Worm (Caenorhabditis elegans): ENCODE measurements around the gene srg-50.
A peak's percentile ranks its signal among the peaks of the same experiment; 100 is the strongest.

srg-50 gene

ce11 chrIV:7049672-7050206, 25.2 kb downstream of the srg-50 start, which contains the start of gene nhr-105 (continued):
- TF ChIP-seq F26F4.8 (GFP tag; conservative IDR thresholded peaks at IDR 0.05): no peak
- TF ChIP-seq egl-27 (tag; optimal IDR thresholded peaks at IDR 0.05): peak; percentile 1
- TF ChIP-seq dve-1 (tag; optimal IDR thresholded peaks at IDR 0.05; ENCODE audit: insufficient read depth): peak; percentile 88
- TF ChIP-seq cey-2 (tag; optimal IDR thresholded peaks at IDR 0.05; ENCODE audit: borderline replicate concordance, insufficient read depth): peak; percentile 83
- peak; percentile 84 for TF ChIP-seq hlh-30 (tag; optimal IDR thresholded peaks at IDR 0.05; ENCODE audit: insufficient read depth)
- TF ChIP-seq mes-2 (tag; optimal IDR thresholded peaks at IDR 0.05; ENCODE audit: poor library complexity, severe bottlenecking): peak; percentile 11
- TF ChIP-seq nhr-10 (tag; optimal IDR thresholded peaks at IDR 0.05): peak; percentile 74
- TF ChIP-seq mep-1 (tag; optimal IDR thresholded peaks at IDR 0.05): peak; percentile 73
- peak; percentile 57 for TF ChIP-seq ztf-7 (tag; optimal IDR thresholded peaks at IDR 0.05)
- TF ChIP-seq hlh-11 (tag; optimal IDR thresholded peaks at IDR 0.05): peak; percentile 92
- no peak for TF ChIP-seq lin-15B (tag; optimal IDR thresholded peaks at IDR 0.05)
- TF ChIP-seq tra-1 (GFP tag; IDR thresholded peaks at IDR 0.05): peak; percentile 62
- peak; percentile 77 for TF ChIP-seq dmd-6 (GFP tag; IDR thresholded peaks at IDR 0.05)
- TF ChIP-seq ztf-11 (tag; optimal IDR thresholded peaks at IDR 0.05): no peak
- peak; percentile 36 for TF ChIP-seq T20F7.1 (GFP tag; optimal IDR thresholded peaks at IDR 0.05)

DNA sequence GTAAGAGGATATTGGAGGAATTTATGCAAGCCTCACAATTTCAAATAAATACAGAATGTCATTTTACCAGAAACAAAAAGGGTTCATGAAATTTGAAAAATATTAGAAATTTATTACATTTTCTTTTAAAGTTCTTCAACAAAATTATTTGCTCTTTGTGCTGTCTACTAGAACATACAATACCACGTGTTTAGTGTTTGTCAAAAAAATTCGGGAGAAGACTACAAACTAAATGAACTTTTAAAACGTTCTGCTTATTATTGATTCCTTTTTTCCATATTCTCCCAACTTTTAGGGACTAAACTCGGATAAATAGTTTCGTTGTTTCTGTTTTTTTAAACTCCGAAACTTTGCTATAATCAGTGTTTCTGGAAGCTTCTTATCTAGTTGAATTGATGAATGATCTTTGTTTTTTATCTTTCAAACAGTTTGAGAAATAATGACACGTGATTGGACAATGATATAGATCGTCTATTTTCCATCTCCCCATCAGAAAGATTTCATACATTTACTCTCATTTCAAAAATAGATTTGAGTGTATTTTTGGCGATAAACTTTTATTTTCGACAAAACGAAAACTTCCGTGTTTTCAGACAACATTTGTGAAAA, 26.2 kb downstream of the srg-50 start:
- TF ChIP-seq lir-3 (tag; optimal IDR thresholded peaks at IDR 0.05) (no peak), F37D6.2 (tag; optimal IDR thresholded peaks at IDR 0.05) (no peak), dmd-6 (GFP tag; IDR thresholded peaks at IDR 0.05) (peak; percentile 49), fos-1 (tag; optimal IDR thresholded peaks at IDR 0.05) (no peak), mdt-29 (GFP tag; IDR thresholded peaks at IDR 0.05) (peak; percentile 71; the same call in 1 of the 2 replicates), hlh-30 (tag; optimal IDR thresholded peaks at IDR 0.05; ENCODE audit: insufficient read depth) (peak; percentile 34), dve-1 (tag; optimal IDR thresholded peaks at IDR 0.05; ENCODE audit: insufficient read depth) (peak; percentile 87), unc-62 (GFP tag; optimal IDR thresholded peaks at IDR 0.05 in 1 of 2) (peak in 1 of 2 experiments; percentile 33), unc-62 (tag; optimal IDR thresholded peaks at IDR 0.05) (no peak), hlh-11 (tag; optimal IDR thresholded peaks at IDR 0.05) (peak; percentile 66), nhr-77 (tag; optimal IDR thresholded peaks at IDR 0.05) (peak; percentile 30), daf-16 (GFP tag; optimal IDR thresholded peaks at IDR 0.05) (no peak), daf-16 (tag; optimal IDR thresholded peaks at IDR 0.05) (peak; percentile 71), nhr-76 (tag; optimal IDR thresholded peaks at IDR 0.05) (no peak), nhr-48 (tag; optimal IDR thresholded peaks at IDR 0.05) (peak; percentile 15), zfp-3 (GFP tag; conservative IDR thresholded peaks at IDR 0.05) (0 out of 2 replicates have a peak, but pooled peaks have one; percentile 20), T20F7.1 (GFP tag; optimal IDR thresholded peaks at IDR 0.05) (no peak), spr-3 (GFP tag; optimal IDR thresholded peaks at IDR 0.05) (no peak), nhr-28 (tag; optimal IDR thresholded peaks at IDR 0.05) (peak; percentile 25), aha-1 (tag) (peak; percentile 54)

DNA sequence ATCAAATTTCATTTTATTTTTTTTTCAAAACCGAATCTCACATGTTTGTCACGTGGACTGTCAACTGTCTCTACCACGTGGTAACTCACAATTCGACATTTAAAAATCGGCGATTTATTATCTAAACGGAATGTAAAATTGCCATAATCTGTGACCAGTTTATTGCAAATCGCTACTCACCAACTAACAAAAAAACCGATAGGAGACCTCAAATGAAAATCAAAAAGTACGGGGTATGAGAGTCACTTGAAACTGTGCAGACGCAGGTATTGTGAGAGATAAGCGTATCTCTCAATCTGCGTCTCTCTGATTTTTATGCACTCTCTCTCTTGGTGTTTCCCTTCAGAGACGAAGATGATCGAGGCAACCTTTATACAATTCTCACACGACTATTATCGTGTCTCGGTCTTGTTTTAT, 27.2 kb downstream of the srg-50 start:
- TF ChIP-seq skn-1 (tag; optimal IDR thresholded peaks at IDR 0.05) (no peak), gei-8 (GFP tag; optimal IDR thresholded peaks at IDR 0.05) (peak; percentile 85), D1046.2 (GFP tag; IDR thresholded peaks at IDR 0.05) (no peak), nhr-111 (GFP tag; optimal IDR thresholded peaks at IDR 0.05) (no peak), nhr-48 (tag; optimal IDR thresholded peaks at IDR 0.05) (peak; percentile 88), nhr-102 (tag; optimal IDR thresholded peaks at IDR 0.05) (peak; percentile 72), ceh-32 (tag; optimal IDR thresholded peaks at IDR 0.05; ENCODE audit: poor library complexity) (no peak), daf-16 (GFP tag; optimal IDR thresholded peaks at IDR 0.05) (peak in 1 of 2 experiments; percentile 48), daf-16 (tag; optimal IDR thresholded peaks at IDR 0.05) (peak; percentile 88), ZK337.2 (GFP tag; IDR thresholded peaks at IDR 0.05) (no peak), mep-1 (tag; optimal IDR thresholded peaks at IDR 0.05) (peak; percentile 55), T26A8.4 (GFP tag; IDR thresholded peaks at IDR 0.05) (peak; percentile 61), nhr-77 (tag; optimal IDR thresholded peaks at IDR 0.05) (peak; percentile 37), spr-1 (tag; optimal IDR thresholded peaks at IDR 0.05) (peak; percentile 54), tra-1 (GFP tag; IDR thresholded peaks at IDR 0.05) (peak; percentile 65; the same call in 1 of the 2 replicates), lim-7 (GFP tag; IDR thresholded peaks at IDR 0.05) (no peak), ztf-7 (tag; optimal IDR thresholded peaks at IDR 0.05) (peak; percentile 28), F49E8.2 (tag; optimal IDR thresholded peaks at IDR 0.05; ENCODE audit: borderline replicate concordance) (no peak), spr-3 (GFP tag; optimal IDR thresholded peaks at IDR 0.05) (no peak), egl-43 (GFP tag; IDR thresholded peaks at IDR 0.05) (0 out of 2 replicates have a peak, but pooled peaks have one; percentile 39), hmg-1.1 (GFP tag; IDR thresholded peaks at IDR 0.05) (peak; percentile 35; the same call in 1 of the 2 replicates), nhr-6 (tag; optimal IDR thresholded peaks at IDR 0.05) (peak; percentile 90), Y105C5A.15 (GFP tag; IDR thresholded peaks at IDR 0.05) (no peak), lsy-2 (tag; optimal IDR thresholded peaks at IDR 0.05) (peak; percentile 26 to 72)
